Fruit fly (Drosophila melanogaster) S2 (cell line): ENCODE results near the gene CG14115.

Experiments
- CG8478 ChIP-seq: fragments of >200 bp; optimal IDR thresholded peaks from 2 replicates; lab custom pipeline; 2018
- CTCF ChIP-seq, 2 experiments: fragments of >200 bp; optimal IDR thresholded peaks; 2 replicates each; lab custom pipeline; 2018

Gene CG14115

DNA sequence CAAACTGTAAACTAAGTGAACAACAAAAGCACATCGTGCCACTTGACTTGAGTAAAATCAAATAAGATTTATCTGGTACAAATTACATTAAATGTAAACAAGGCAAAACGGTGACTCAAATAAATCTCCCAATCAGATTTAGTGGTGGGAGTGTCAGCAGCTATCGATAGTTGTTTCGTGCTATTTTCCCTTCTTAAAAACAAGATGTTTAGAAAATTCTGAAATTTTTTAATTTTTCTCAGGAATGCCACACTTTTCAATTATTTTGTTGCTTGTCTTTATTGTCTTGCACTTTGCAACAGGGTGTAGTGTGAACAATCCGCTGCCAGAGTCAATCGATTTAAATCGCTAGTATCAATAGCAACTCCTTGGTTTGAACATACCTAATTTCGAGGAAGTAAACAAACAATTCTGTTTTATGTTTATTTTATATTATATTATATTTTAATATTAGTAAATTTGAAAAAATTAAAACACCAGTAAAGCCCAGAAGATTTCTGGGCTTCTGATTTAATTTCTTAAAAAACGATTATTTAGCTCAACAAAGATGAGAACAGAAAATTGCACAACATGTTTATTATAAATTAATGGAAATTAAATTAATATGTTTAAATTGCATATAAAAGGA is 45.9 kb downstream of the CG14115 start, which contains the start of gene MICAL-like:
Gene MICAL-like, minus strand, starts transcription at position 138 of the 628 bp plus-strand sequence.
- TF ChIP-seq CG8478 (no peak), CTCF (optimal IDR thresholded peaks at IDR 0.05; lab: Kevin White, UChicago) (no peak)

DNA sequence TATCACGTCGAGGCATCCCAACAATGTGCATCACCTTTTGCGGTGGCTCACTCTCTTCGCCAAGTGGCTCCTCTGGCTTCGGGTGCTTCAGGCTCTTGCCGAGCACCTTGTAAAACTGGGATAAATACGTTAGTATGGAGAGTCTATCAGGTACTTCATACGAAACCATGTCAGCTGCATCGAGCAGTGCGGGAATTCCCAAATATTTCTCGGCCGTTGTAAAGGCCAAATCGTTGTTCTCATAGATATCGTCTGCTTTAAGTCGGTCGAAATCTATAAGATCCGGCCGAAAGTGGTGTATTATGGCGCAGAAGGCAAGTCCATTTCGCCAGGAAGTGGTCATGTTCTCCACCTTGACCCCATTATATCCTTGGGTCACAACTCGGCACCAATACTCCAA is 46.5 kb downstream of the CG14115 start:
- TF ChIP-seq CTCF (optimal IDR thresholded peaks at IDR 0.05; lab: Kevin White, UChicago) (no peak), CG8478 (no peak)

DNA sequence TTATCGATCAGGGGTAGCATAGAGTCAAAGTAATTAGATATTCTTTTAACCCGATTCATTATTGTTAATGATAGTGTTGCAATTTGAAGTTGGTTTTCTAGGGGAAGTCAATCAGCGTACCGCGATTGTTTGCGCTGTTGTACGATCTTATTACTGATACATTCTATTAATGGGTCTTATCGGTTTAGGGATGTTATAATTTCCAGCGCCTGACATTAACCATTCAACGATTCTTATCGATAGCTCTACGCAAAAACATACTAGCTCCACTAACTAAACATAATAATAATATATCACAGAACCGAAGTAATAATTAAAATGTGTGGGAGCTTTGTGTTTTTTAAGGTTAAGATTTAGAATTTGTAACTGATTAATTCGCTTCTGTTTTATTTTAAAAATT is 49.7 kb downstream of the CG14115 start, which contains the start of gene Cul6:
Gene Cul6, minus strand, starts transcription at position 175 of the 400 bp plus-strand sequence.
- TF ChIP-seq CG8478 (no peak), CTCF (optimal IDR thresholded peaks at IDR 0.05; lab: Kevin White, UChicago) (no peak)
